Fruit fly (Drosophila melanogaster): Measurements from ENCODE around the gene CG15594.

dm6 chr3R:6329774-6330298, 42.3 kb downstream of the CG15594 start, which contains the start of gene Osi18:
- TF ChIP-seq h (optimal IDR thresholded peaks at IDR 0.05) (no peak), psq (optimal IDR thresholded peaks at IDR 0.05) (no peak), ttk (optimal IDR thresholded peaks at IDR 0.05) (no peak), Myc (optimal IDR thresholded peaks at IDR 0.05) (no peak), Sin3A (optimal IDR thresholded peaks at IDR 0.05) (no peak)

Data from Kc167 (cell line).